Fruit fly (Drosophila melanogaster): ENCODE data around the gene CG10352.

- TF ChIP-seq fd96Ca (GFP tag; IDR thresholded peaks at IDR 0.05) (no peak), CG14655 (GFP tag; optimal IDR thresholded peaks at IDR 0.05) (no peak), CG9948 (tag; optimal IDR thresholded peaks at IDR 0.05) (no peak), CG34367 (tag; optimal IDR thresholded peaks at IDR 0.05) (no peak)
These were observed 18.5 kb downstream of the CG10352 start for dm6 chrX:11858439-11858813.
